Worm (Caenorhabditis elegans) whole organism, midembryonic: ENCODE data around the gene F58H1.3.

ENCODE experiments used
- T22C8.4 ChIP-seq: fragments of 200-800 bp; sonication (Bioruptor generic); IDR thresholded peaks from 2 replicates; pipeline ENCODE4 v1.3.6; 2022; ENCODE audit warnings: missing genetic modification characterization, missing compliant biosample characterization
- cog-1 ChIP-seq: sonication (generic microtip); optimal IDR thresholded peaks from 2 replicates; lab custom pipeline; 2016; ENCODE audit warnings: missing genetic modification characterization, missing compliant biosample characterization
- flt-1 ChIP-seq: fragments of 200-800 bp; sonication (Bioruptor generic); IDR thresholded peaks from 2 replicates; pipeline ENCODE4 v1.3.6; 2022; ENCODE audit warnings: missing genetic modification characterization, missing compliant biosample characterization
- med-1 ChIP-seq: sonication (generic microtip); optimal IDR thresholded peaks from 2 replicates; lab custom pipeline; 2017; ENCODE audit warnings: missing genetic modification characterization, mild to moderate bottlenecking, missing compliant biosample characterization, antibody characterized with exemption, missing genetic modification reagents; ENCODE audit not compliant: insufficient read depth
- tab-1 ChIP-seq: fragments of 200-800 bp; sonication (Bioruptor generic); IDR thresholded peaks from 2 replicates; pipeline ENCODE4 v1.3.6; 2022; ENCODE audit warnings: missing genetic modification characterization, missing compliant biosample characterization
- ztf-23 ChIP-seq: fragments of 200-800 bp; sonication (Bioruptor generic); IDR thresholded peaks from 2 replicates; pipeline ENCODE4 v1.3.6; 2022; ENCODE audit warnings: missing genetic modification reagents, missing genetic modification characterization, missing compliant biosample characterization
- ztf-29 ChIP-seq: fragments of 200-800 bp; sonication (Bioruptor generic); IDR thresholded peaks from 2 replicates; pipeline ENCODE4 v1.3.6; 2022; ENCODE audit warnings: missing genetic modification reagents, missing genetic modification characterization, missing compliant biosample characterization

DNA sequence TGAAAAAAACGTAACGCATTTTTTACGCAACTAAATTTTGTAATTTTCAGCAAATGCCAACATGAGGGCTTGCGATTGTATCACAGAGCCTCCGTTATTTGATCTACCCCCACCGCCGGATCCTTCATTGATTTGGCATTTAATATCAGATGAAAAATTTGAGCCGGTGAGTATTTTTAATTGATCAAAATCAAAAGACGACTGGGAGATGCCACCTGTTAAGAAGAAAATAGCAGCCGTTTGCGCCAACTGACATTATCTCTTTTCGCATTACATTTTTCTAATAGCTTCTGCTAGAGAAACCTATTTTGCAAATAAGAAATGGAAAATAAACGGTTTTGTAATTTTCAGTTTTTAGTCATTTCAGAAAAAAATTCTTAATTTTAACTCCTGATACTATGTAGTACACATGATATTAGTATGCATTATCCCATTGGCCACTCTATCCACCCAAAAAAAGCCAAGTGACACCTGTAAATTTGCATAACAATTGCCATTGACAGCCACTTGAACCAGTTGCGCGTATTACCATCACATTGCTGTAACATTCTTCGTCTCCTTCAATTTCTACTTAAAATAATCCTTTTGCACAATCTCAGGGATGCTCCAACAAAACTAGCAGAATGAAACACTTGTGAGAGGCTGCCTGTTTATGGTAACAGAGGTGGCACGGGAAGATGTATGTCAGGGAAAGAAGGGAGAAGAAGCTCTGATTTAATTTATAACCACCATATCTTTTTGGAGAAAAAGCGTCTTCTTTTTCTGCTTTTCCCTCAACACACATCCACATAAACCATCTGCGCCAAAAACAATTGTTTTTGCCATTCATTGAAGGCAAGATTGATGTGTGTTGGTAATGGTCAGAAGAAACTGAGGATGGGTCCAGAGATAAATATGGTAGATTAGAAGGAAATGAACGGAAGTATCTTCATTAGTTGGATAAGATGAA lies 24.8 kb downstream of the F58H1.3 start, which contains the start of gene F58H1.5:
- TF ChIP-seq flt-1 (GFP tag; lab: Robert Waterston, UW) = no peak
- no peak for TF ChIP-seq tab-1 (GFP tag; lab: Robert Waterston, UW)
- no peak for TF ChIP-seq ztf-23 (GFP tag; lab: Robert Waterston, UW)
- TF ChIP-seq cog-1 (tag; lab: Kevin White, UChicago) = no peak
- no peak for TF ChIP-seq ztf-29
- TF ChIP-seq med-1 (GFP tag; lab: Kevin White, UChicago) = no peak
- TF ChIP-seq T22C8.4 (GFP tag; lab: Robert Waterston, UW) = no peak
